Worm (Caenorhabditis elegans): Measurements from ENCODE around the gene srg-51.
A peak's percentile ranks its signal among the peaks of the same experiment; 100 is the strongest.

srg-51 gene

DNA sequence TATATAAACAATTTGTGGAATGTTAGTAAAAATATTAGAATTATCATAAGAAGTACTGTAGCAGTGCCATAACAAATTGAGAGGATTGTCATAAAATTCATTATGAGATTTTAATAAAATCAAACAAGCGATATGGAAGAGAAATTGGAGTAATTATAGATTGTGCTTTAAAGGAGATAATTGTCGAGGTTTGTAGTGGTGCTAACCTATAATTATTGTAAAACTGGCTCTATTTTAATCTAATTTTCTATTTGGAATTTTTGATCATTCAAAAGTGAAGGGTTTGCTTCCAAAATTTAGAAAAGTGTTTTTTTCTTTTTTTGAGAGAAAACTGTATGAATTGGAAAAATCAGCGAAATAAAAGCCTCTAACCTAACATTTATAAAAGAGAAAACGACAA lies at the start of gene srg-51:
Gene srg-51 (minus strand): TSS at position 101 of the 400 bp plus-strand sequence.
- no peak for TF ChIP-seq fos-1 (tag; optimal IDR thresholded peaks at IDR 0.05)
- no peak for TF ChIP-seq mab-9 (GFP tag; IDR thresholded peaks at IDR 0.05)
- no peak for TF ChIP-seq dpl-1 (GFP tag; optimal IDR thresholded peaks at IDR 0.05)
- no peak for TF ChIP-seq lin-35 (GFP tag; optimal IDR thresholded peaks at IDR 0.05)
- TF ChIP-seq hpl-2 (GFP tag; optimal IDR thresholded peaks at IDR 0.05): no peak
- TF ChIP-seq blmp-1 (tag; optimal IDR thresholded peaks at IDR 0.05): no peak
- TF ChIP-seq irx-1 (tag; optimal IDR thresholded peaks at IDR 0.05): no peak
- no peak for TF ChIP-seq nhr-47 (tag; optimal IDR thresholded peaks at IDR 0.05)
- no peak for TF ChIP-seq nhr-28 (tag; optimal IDR thresholded peaks at IDR 0.05)
- no peak for TF ChIP-seq nhr-71 (tag; optimal IDR thresholded peaks at IDR 0.05)
- TF ChIP-seq swsn-7 (tag; optimal IDR thresholded peaks at IDR 0.05): no peak
- TF ChIP-seq elt-3 (tag; optimal IDR thresholded peaks at IDR 0.05): no peak
- TF ChIP-seq nhr-76 (tag; optimal IDR thresholded peaks at IDR 0.05): no peak

DNA sequence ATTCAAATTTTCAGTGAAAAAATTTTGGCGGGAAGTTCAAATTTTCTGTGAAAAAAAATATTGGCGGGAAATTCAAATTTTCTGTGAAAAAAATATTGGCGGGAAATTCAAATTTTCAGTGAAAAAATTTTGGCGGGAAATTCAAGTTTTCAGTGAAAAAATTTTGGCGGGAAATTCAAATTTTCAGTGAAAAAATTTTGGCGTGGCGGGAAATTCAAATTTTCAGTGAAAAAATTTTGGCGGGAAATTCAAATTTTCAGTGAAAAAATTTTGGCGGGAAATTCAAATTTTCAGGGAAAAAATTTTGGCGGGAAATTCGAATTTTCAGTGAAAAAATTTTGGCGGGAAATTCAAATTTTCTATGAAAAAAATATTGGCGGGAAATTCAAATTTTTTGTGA lies 48.7 kb upstream of the srg-51 start:
- peak; percentile 72 for TF ChIP-seq unc-98 (GFP tag; IDR thresholded peaks at IDR 0.05)

DNA sequence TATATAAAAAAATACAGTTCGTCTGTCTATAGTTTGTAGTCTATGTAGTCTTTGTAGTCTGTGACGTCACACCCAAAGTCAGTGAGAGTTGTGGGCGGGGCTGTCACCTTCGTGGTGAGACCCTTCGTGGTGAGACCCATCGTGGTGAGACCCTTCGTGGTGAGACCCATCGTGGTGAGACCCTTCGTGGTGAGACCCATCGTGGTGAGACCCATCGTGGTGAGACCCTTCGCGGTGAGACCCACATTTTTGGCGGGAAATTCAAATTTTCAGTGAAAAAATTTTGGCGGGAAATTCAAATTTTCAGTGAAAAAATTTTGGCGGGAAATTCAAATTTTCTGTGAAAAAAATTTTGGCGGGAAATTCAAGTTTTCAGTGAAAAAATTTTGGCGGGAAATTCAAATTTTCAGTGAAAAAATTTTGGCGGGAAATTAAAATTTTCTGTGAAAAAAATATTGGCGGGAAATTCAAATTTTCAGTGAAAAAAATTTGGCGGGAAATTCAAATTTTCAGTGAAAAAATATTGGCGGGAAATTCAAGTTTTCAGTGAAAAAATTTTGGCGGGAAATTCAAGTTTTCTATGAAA lies 47.7 kb upstream of the srg-51 start:
- peak; percentile 55 for TF ChIP-seq unc-98 (GFP tag; IDR thresholded peaks at IDR 0.05)

DNA sequence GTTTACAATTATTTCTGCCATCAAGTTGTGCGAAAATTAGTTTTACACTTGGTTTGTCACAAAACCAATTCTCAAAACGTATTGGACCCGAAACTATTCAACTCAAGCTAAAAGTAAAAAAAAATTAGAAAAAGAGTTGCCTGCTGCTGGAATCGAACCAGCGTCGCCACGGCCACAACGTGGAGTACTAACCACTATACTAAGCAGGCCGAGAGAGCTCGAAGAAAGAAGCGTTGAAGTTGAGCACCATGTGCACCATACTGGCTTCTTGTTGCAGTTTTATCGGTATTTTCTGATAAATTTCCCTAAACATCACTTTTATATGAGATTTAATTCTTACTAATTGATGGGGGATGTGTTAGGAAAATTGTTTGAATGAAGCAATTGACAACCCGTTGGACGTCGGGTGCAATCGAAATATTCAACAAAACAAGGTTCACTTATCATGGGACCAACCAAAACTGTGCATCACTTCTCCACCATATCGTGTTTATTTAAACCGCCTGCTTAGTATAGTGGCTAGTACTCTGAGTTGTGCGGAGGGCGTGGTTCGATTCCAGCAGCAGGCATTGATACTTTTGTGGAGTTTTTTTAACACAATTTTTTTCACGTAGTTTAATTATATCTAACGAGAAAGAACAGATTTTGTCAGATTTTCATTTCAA lies 46.9 kb upstream of the srg-51 start:
- TF ChIP-seq fkh-10 (GFP tag; optimal IDR thresholded peaks at IDR 0.05) (no peak), alr-1 (tag; optimal IDR thresholded peaks at IDR 0.05; ENCODE audit: borderline replicate concordance) (no peak), tbx-2 (tag; optimal IDR thresholded peaks at IDR 0.05) (no peak), mef-2 (tag; optimal IDR thresholded peaks at IDR 0.05) (no peak), nhr-47 (tag; optimal IDR thresholded peaks at IDR 0.05) (no peak), sptf-1 (tag; optimal IDR thresholded peaks at IDR 0.05) (no peak), snpc-4 (tag; optimal IDR thresholded peaks at IDR 0.05) (no peak), ceh-88 (GFP tag; IDR thresholded peaks at IDR 0.05) (no peak), grh-1 (GFP tag; IDR thresholded peaks at IDR 0.05) (no peak), C34B4.2 (tag; optimal IDR thresholded peaks at IDR 0.05) (no peak), mep-1 (tag; optimal IDR thresholded peaks at IDR 0.05) (no peak), dpl-1 (GFP tag; optimal IDR thresholded peaks at IDR 0.05) (no peak)

DNA sequence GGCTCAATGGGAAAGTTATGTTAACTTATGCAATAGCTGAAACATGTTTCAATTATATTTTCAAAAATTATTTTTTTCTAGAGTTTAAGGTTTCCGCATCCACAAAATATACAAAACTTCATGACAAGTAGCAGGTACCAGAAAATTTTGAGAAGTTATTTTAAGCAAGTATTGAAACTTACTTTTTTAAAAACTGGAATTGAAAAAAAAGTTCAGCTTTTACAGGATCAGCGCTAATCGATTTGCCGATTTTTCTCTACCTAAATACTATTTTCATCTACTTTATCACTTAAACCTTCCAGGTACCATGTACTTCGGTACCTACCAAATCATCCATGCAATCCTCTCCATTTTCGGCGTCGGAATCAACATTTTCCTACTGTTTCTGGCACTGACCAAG lies 38.9 kb upstream of the srg-51 start, which contains the start of gene srd-23:
Gene srd-23 (plus strand): TSS at position 301 of the 400 bp plus-strand sequence.
- TF ChIP-seq mep-1 (tag; optimal IDR thresholded peaks at IDR 0.05) (no peak), xbp-1 (tag; optimal IDR thresholded peaks at IDR 0.05) (no peak), ets-5 (GFP tag; IDR thresholded peaks at IDR 0.05) (no peak), nhr-85 (tag) (no peak), hlh-4 (tag; optimal IDR thresholded peaks at IDR 0.05) (no peak), lir-3 (tag; optimal IDR thresholded peaks at IDR 0.05; ENCODE audit: poor library complexity) (no peak), aly-2 (tag; optimal IDR thresholded peaks at IDR 0.05) (no peak), nhr-47 (tag; optimal IDR thresholded peaks at IDR 0.05) (no peak)

DNA sequence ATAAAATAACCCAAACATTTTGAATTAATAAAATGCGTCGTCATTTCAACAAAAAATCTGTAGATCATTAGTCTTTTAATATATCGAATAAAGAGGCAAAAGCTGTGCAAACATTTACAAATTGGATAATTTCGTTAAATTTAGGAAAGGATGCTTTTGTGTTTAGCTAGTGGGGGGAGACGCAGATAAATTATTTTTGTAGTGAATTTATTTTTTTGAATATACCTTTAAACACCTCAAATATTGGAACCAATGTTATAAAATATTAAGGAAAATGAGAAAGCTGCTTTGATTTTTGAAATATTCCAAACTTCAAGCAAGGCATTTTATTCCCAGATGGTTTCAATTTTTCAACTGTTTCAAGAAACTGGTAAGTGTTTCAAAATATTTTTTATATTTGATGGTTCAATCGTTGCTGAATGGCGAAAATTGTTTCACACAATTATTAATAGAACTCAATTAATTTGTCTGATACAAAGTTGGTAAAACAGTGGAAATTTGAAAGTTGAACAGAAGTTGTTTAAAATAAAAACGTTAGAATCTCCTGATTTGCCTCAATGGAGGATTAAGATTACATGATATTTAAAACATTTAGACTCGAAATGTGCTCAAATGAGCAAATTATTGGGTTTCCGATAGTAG lies 34.9 kb upstream of the srg-51 start, which contains the start of gene Y40H7A.4:
Gene Y40H7A.4 (minus strand): TSS at position 51 of the 642 bp plus-strand sequence.
- TF ChIP-seq ets-5 (GFP tag; IDR thresholded peaks at IDR 0.05): no peak
- TF ChIP-seq efl-1 (optimal IDR thresholded peaks at IDR 0.05): no peak
- TF ChIP-seq efl-1 (GFP tag; optimal IDR thresholded peaks at IDR 0.05 in 1 of 2): peak in 1 of 2 experiments; percentile 4
- TF ChIP-seq irx-1 (tag; optimal IDR thresholded peaks at IDR 0.05): no peak
- no peak for TF ChIP-seq pqm-1 (tag; optimal IDR thresholded peaks at IDR 0.05)

Measured in whole organism, L1 larva.